Fruit fly (Drosophila melanogaster) whole organism, prepupa: Measurements from ENCODE around the gene ScsbetaA.
A peak's percentile ranks its signal among the peaks of the same experiment; 100 is the strongest.

Experiments used
- Blimp-1 ChIP-seq: fragments of 200-800 bp; sonication (Bioruptor generic); optimal IDR thresholded peaks from 3 replicates; lab custom pipeline; 2017; ENCODE audit warnings: missing biosample characterization, missing genetic modification characterization, mild to moderate bottlenecking, moderate library complexity, missing genetic modification reagents
- CG10669 ChIP-seq: fragments of 200-800 bp; sonication (Bioruptor generic); optimal IDR thresholded peaks from 3 replicates; lab custom pipeline; 2018; ENCODE audit warnings: missing biosample characterization, mild to moderate bottlenecking, missing genetic modification characterization, moderate library complexity
- CG11294 ChIP-seq: fragments of 200-800 bp; sonication (Bioruptor generic); IDR thresholded peaks from 2 replicates; pipeline ENCODE4 v1.3.6; 2022; ENCODE audit warnings: missing biosample characterization, missing genetic modification characterization
- CG11902 ChIP-seq: fragments of 200-800 bp; sonication (Bioruptor generic); optimal IDR thresholded peaks from 3 replicates; lab custom pipeline; 2016; ENCODE audit warnings: missing biosample characterization, missing genetic modification characterization
- CG15336 ChIP-seq: fragments of 200-800 bp; sonication (Bioruptor generic); IDR thresholded peaks from 2 replicates; pipeline ENCODE4 v1.3.6; 2022; ENCODE audit warnings: missing biosample characterization, missing genetic modification characterization
- CG1621 ChIP-seq: fragments of 200-800 bp; sonication (Bioruptor generic); optimal IDR thresholded peaks from 3 replicates; lab custom pipeline; 2018; ENCODE audit warnings: missing biosample characterization, mild to moderate bottlenecking, missing genetic modification characterization
- CG16779 ChIP-seq: fragments of 200-800 bp; sonication (Bioruptor generic); optimal IDR thresholded peaks from 3 replicates; lab custom pipeline; 2017; ENCODE audit warnings: missing biosample characterization, mild to moderate bottlenecking, missing genetic modification characterization
- CG3032 ChIP-seq: fragments of 200-800 bp; optimal IDR thresholded peaks from 2 replicates; lab custom pipeline; 2019; ENCODE audit warnings: missing biosample characterization, mild to moderate bottlenecking, missing genetic modification characterization, moderate library complexity
- CG32006 ChIP-seq: fragments of 200-800 bp; sonication (Bioruptor generic); optimal IDR thresholded peaks from 3 replicates; lab custom pipeline; 2017; ENCODE audit warnings: missing biosample characterization, mild to moderate bottlenecking, missing genetic modification characterization
- CG34406 ChIP-seq: fragments of 200-800 bp; sonication (Bioruptor generic); optimal IDR thresholded peaks from 3 replicates; lab custom pipeline; 2016; ENCODE audit warnings: missing biosample characterization, missing genetic modification characterization
- CG3919 ChIP-seq: fragments of 200-800 bp; sonication (Bioruptor generic); optimal IDR thresholded peaks from 3 replicates; lab custom pipeline; 2016; ENCODE audit warnings: missing biosample characterization, missing genetic modification characterization
- CG4318 ChIP-seq: fragments of 200-800 bp; sonication (Bioruptor generic); optimal IDR thresholded peaks from 3 replicates; lab custom pipeline; 2017; ENCODE audit warnings: missing biosample characterization, mild to moderate bottlenecking, missing genetic modification characterization
- CG6276 ChIP-seq: fragments of 200-800 bp; sonication (Bioruptor generic); optimal IDR thresholded peaks from 2 replicates; lab custom pipeline; 2017; ENCODE audit warnings: missing biosample characterization, mild to moderate bottlenecking, missing genetic modification characterization
- CG6792 ChIP-seq: fragments of 200-800 bp; sonication (Bioruptor generic); optimal IDR thresholded peaks from 3 replicates; lab custom pipeline; 2016; ENCODE audit warnings: missing biosample characterization, missing genetic modification characterization
- CG6808 ChIP-seq: fragments of 200-800 bp; sonication (Bioruptor generic); optimal IDR thresholded peaks from 3 replicates; lab custom pipeline; 2017; ENCODE audit warnings: missing biosample characterization, missing genetic modification characterization, mild to moderate bottlenecking, moderate library complexity, missing genetic modification reagents
- CG6854 ChIP-seq: fragments of 200-800 bp; sonication (Bioruptor generic); optimal IDR thresholded peaks from 2 replicates; lab custom pipeline; 2017; ENCODE audit warnings: missing biosample characterization, mild to moderate bottlenecking, missing genetic modification characterization
- CG7368 ChIP-seq: fragments of 200-800 bp; sonication (Bioruptor generic); optimal IDR thresholded peaks from 3 replicates; lab custom pipeline; 2016; ENCODE audit warnings: missing biosample characterization, missing genetic modification characterization
- CG8119 ChIP-seq: fragments of 200-800 bp; sonication (Bioruptor generic); IDR thresholded peaks from 3 replicates; pipeline ENCODE4 v1.3.6; 2022; ENCODE audit warnings: missing biosample characterization, missing genetic modification characterization
- CG8319 ChIP-seq: fragments of 200-800 bp; sonication (Bioruptor generic); optimal IDR thresholded peaks from 3 replicates; lab custom pipeline; 2016; ENCODE audit warnings: missing biosample characterization, missing genetic modification characterization
- CG8632 ChIP-seq: fragments of 200-800 bp; sonication (Bioruptor generic); optimal IDR thresholded peaks from 3 replicates; lab custom pipeline; 2016; ENCODE audit warnings: missing biosample characterization, missing genetic modification characterization
- CG9139 ChIP-seq: fragments of 200-800 bp; sonication (Bioruptor generic); optimal IDR thresholded peaks from 3 replicates; lab custom pipeline; 2017; ENCODE audit warnings: missing biosample characterization, mild to moderate bottlenecking, missing genetic modification characterization
- Eip75B ChIP-seq: fragments of 200-800 bp; sonication (Bioruptor generic); optimal IDR thresholded peaks from 3 replicates; lab custom pipeline; 2016; ENCODE audit warnings: missing biosample characterization, missing genetic modification characterization
- Eip78C ChIP-seq: fragments of 200-800 bp; sonication (Bioruptor generic); peaks from one replicate; lab custom pipeline; 2016; ENCODE audit warnings: missing biosample characterization, missing genetic modification characterization
- Eip93F ChIP-seq: fragments of 200-800 bp; sonication (Bioruptor generic); optimal IDR thresholded peaks from 2 replicates; lab custom pipeline; 2016; ENCODE audit warnings: missing biosample characterization, mild to moderate bottlenecking, missing genetic modification characterization
- Gug ChIP-seq: fragments of 200-800 bp; sonication (Bioruptor generic); IDR thresholded peaks from 2 replicates; pipeline ENCODE4 v1.3.6; 2022; ENCODE audit warnings: missing biosample characterization, missing genetic modification characterization
- Hr38 ChIP-seq: sonication (Bioruptor generic); optimal IDR thresholded peaks from 2 replicates; lab custom pipeline; 2016; ENCODE audit warnings: missing biosample characterization, missing genetic modification characterization
- Hr39 ChIP-seq: fragments of 200-800 bp; sonication (Bioruptor generic); optimal IDR thresholded peaks from 2 replicates; lab custom pipeline; 2016; ENCODE audit warnings: missing biosample characterization, missing genetic modification characterization
- Hr4 ChIP-seq: fragments of 200-800 bp; sonication (Bioruptor generic); optimal IDR thresholded peaks from 3 replicates; lab custom pipeline; 2016; ENCODE audit warnings: missing biosample characterization, missing genetic modification characterization
- Lpt ChIP-seq: fragments of 200-800 bp; sonication (Bioruptor generic); optimal IDR thresholded peaks from 3 replicates; lab custom pipeline; 2016; ENCODE audit warnings: missing biosample characterization, missing genetic modification characterization
- Met ChIP-seq: fragments of 200-800 bp; sonication (Bioruptor generic); optimal IDR thresholded peaks from 3 replicates; lab custom pipeline; 2016; ENCODE audit warnings: missing biosample characterization, missing genetic modification characterization
- Sox102F ChIP-seq: fragments of 200-800 bp; sonication (Bioruptor generic); optimal IDR thresholded peaks from 2 replicates; lab custom pipeline; 2016; ENCODE audit warnings: missing biosample characterization, mild to moderate bottlenecking, missing genetic modification characterization
- Sox14 ChIP-seq: fragments of 200-800 bp; sonication (Bioruptor generic); optimal IDR thresholded peaks from 3 replicates; lab custom pipeline; 2016; ENCODE audit warnings: missing biosample characterization, missing genetic modification characterization
- Sox15 ChIP-seq: fragments of 200-800 bp; sonication (Bioruptor generic); optimal IDR thresholded peaks from 3 replicates; lab custom pipeline; 2016; ENCODE audit warnings: missing biosample characterization, missing genetic modification characterization
- achi ChIP-seq: fragments of 200-800 bp; sonication (Bioruptor generic); optimal IDR thresholded peaks from 3 replicates; lab custom pipeline; 2016; ENCODE audit warnings: missing biosample characterization, missing genetic modification characterization
- acj6 ChIP-seq: fragments of 200-800 bp; sonication (Bioruptor generic); optimal IDR thresholded peaks from 3 replicates; lab custom pipeline; 2016; ENCODE audit warnings: missing biosample characterization, missing genetic modification characterization
- cyc ChIP-seq: fragments of 200-800 bp; sonication (Bioruptor generic); optimal IDR thresholded peaks from 3 replicates; lab custom pipeline; 2016; ENCODE audit warnings: missing biosample characterization, missing genetic modification characterization
- dac ChIP-seq: fragments of 200-800 bp; sonication (Bioruptor generic); optimal IDR thresholded peaks from 2 replicates; lab custom pipeline; 2017; ENCODE audit warnings: missing biosample characterization, mild to moderate bottlenecking, missing genetic modification characterization
- dsx ChIP-seq: fragments of 200-800 bp; optimal IDR thresholded peaks from 3 replicates; lab custom pipeline; 2019; ENCODE audit warnings: missing biosample characterization, mild to moderate bottlenecking, missing genetic modification characterization, moderate library complexity; ENCODE audit not compliant: poor library complexity, severe bottlenecking
- eg ChIP-seq: fragments of 200-800 bp; sonication (Bioruptor generic); IDR thresholded peaks from 3 replicates; pipeline ENCODE4 v1.3.6; 2022; ENCODE audit warnings: missing biosample characterization, missing genetic modification characterization
- esn ChIP-seq: fragments of 200-800 bp; sonication (Bioruptor generic); optimal IDR thresholded peaks from 2 replicates; lab custom pipeline; 2016; ENCODE audit warnings: missing biosample characterization, mild to moderate bottlenecking, missing genetic modification characterization, moderate library complexity
- fd59A ChIP-seq: fragments of 200-800 bp; sonication (Bioruptor generic); optimal IDR thresholded peaks from 2 replicates; lab custom pipeline; 2017; ENCODE audit warnings: missing biosample characterization, mild to moderate bottlenecking, missing genetic modification characterization, missing genetic modification reagents
- fd85E ChIP-seq: fragments of 200-800 bp; sonication (Bioruptor generic); optimal IDR thresholded peaks from 3 replicates; lab custom pipeline; 2016; ENCODE audit warnings: missing biosample characterization, missing genetic modification characterization
- fkh ChIP-seq: fragments of 200-800 bp; sonication (Bioruptor generic); optimal IDR thresholded peaks from 3 replicates; lab custom pipeline; 2017; ENCODE audit warnings: missing biosample characterization, mild to moderate bottlenecking, missing genetic modification characterization, moderate library complexity
- pdm3 ChIP-seq: fragments of 200-800 bp; sonication (Bioruptor generic); optimal IDR thresholded peaks from 3 replicates; lab custom pipeline; 2016; ENCODE audit warnings: missing biosample characterization, missing genetic modification characterization
- salr ChIP-seq, 2 experiments: fragments of 200-800 bp; sonication (Bioruptor generic); optimal IDR thresholded peaks; 3 replicates each; lab custom pipeline; 2016 to 2018; ENCODE audit warnings: missing biosample characterization in 2 of 2, missing genetic modification characterization in 2 of 2, mild to moderate bottlenecking in 1 of 2
- spab ChIP-seq: fragments of 200-800 bp; sonication (Bioruptor generic); optimal IDR thresholded peaks from 2 replicates; lab custom pipeline; 2017; ENCODE audit warnings: missing biosample characterization, mild to moderate bottlenecking, missing genetic modification characterization, missing genetic modification reagents
- ss ChIP-seq, 2 experiments: fragments of 200-800 bp; sonication (Bioruptor generic); optimal IDR thresholded peaks; 2 replicates in 1 of 2; 3 replicates in 1 of 2; lab custom pipeline; 2017 to 2018; ENCODE audit warnings: mild to moderate bottlenecking in 2 of 2, missing biosample characterization in 2 of 2, missing genetic modification characterization in 2 of 2, moderate library complexity in 1 of 2
- svp ChIP-seq: fragments of 200-800 bp; sonication (Bioruptor generic); peaks from one replicate; lab custom pipeline; 2016; ENCODE audit warnings: missing biosample characterization, missing genetic modification characterization
- topi ChIP-seq: fragments of 200-800 bp; sonication (Bioruptor generic); optimal IDR thresholded peaks from 3 replicates; lab custom pipeline; 2016; ENCODE audit warnings: missing biosample characterization, missing genetic modification characterization
- vri ChIP-seq: fragments of 200-800 bp; sonication (Bioruptor generic); optimal IDR thresholded peaks from 3 replicates; lab custom pipeline; 2016; ENCODE audit warnings: missing biosample characterization, mild to moderate bottlenecking, missing genetic modification characterization

The ScsbetaA gene

dm6 chr3R:8938494-8939404, at the start of gene ScsbetaA:
Gene ScsbetaA (plus strand): TSS chr3R:8938724.
- TF ChIP-seq vri, result peak; percentile 96
- peak; percentile 75 for TF ChIP-seq Blimp-1 (GFP tag; lab: Kevin White, UChicago)
- peak; percentile 27; the same call in 1 of the 3 replicates for TF ChIP-seq CG8119
- no peak for TF ChIP-seq dac (GFP tag; lab: Kevin White, UChicago)
- TF ChIP-seq eg (GFP tag; lab: Robert Waterston, UW), result no peak
- no peak for TF ChIP-seq Hr4 (GFP tag; lab: Kevin White, UChicago)
- TF ChIP-seq Hr38 (GFP tag; lab: Kevin White, UChicago), result no peak
- no peak for TF ChIP-seq CG6854 (GFP tag; lab: Kevin White, UChicago)
- no peak for TF ChIP-seq Met (GFP tag; lab: Kevin White, UChicago)
- TF ChIP-seq Lpt (GFP tag; lab: Kevin White, UChicago), result no peak
- no peak for TF ChIP-seq achi
- peak; percentile 20 to 31 for TF ChIP-seq ss (GFP tag; optimal IDR thresholded peaks at IDR 0.05; lab: Kevin White, UChicago)
- TF ChIP-seq CG8319 (GFP tag; lab: Kevin White, UChicago), result no peak
- TF ChIP-seq Sox102F, result no peak
- no peak for TF ChIP-seq CG6792
- no peak for TF ChIP-seq CG11294 (GFP tag; lab: Robert Waterston, UW)
- no peak for TF ChIP-seq CG1621 (tag; lab: Kevin White, UChicago)
- peak; percentile 1 for TF ChIP-seq CG34406 (GFP tag; lab: Kevin White, UChicago)
- no peak for TF ChIP-seq acj6 (GFP tag; lab: Kevin White, UChicago)
- peak; percentile 5 for TF ChIP-seq Eip75B (GFP tag; lab: Kevin White, UChicago)
- TF ChIP-seq CG3919 (GFP tag; lab: Kevin White, UChicago), result no peak
- peak; percentile 36 for TF ChIP-seq Eip78C (GFP tag; lab: Kevin White, UChicago)
- peak; percentile 13 for TF ChIP-seq CG3032 (tag; lab: Kevin White, UChicago)
- TF ChIP-seq CG8632 (GFP tag; lab: Kevin White, UChicago), result no peak
- no peak for TF ChIP-seq spab (GFP tag; lab: Kevin White, UChicago)
- no peak for TF ChIP-seq topi (GFP tag; lab: Kevin White, UChicago)
- TF ChIP-seq CG16779, result peak; percentile 42
- TF ChIP-seq CG15336 (GFP tag; lab: Robert Waterston, UW), result 0 out of 2 replicates have a peak, but pooled peaks have one; percentile 9
- no peak for TF ChIP-seq fd85E (GFP tag; lab: Kevin White, UChicago)
- TF ChIP-seq CG10669 (GFP tag; lab: Kevin White, UChicago), result no peak
- TF ChIP-seq CG11902 (GFP tag; lab: Kevin White, UChicago), result no peak
- TF ChIP-seq dsx (GFP tag; lab: Kevin White, UChicago), result peak; percentile 52
- peak; percentile 5 for TF ChIP-seq esn (GFP tag; lab: Kevin White, UChicago)
- TF ChIP-seq CG4318 (GFP tag; lab: Kevin White, UChicago), result no peak
- no peak for TF ChIP-seq Eip93F
- peak; percentile 30 for TF ChIP-seq CG9139
- TF ChIP-seq Sox14 (GFP tag; lab: Kevin White, UChicago), result peak; percentile 6
- no peak for TF ChIP-seq salr (GFP tag; optimal IDR thresholded peaks at IDR 0.05; lab: Kevin White, UChicago)
- TF ChIP-seq Gug (GFP tag; lab: Robert Waterston, UW), result no peak
- no peak for TF ChIP-seq fd59A (GFP tag; lab: Kevin White, UChicago)
- TF ChIP-seq Sox15 (GFP tag; lab: Kevin White, UChicago), result no peak
- TF ChIP-seq Hr39 (GFP tag; lab: Kevin White, UChicago), result no peak
- peak; percentile 76 for TF ChIP-seq svp (GFP tag; lab: Kevin White, UChicago)
- peak; percentile 35 for TF ChIP-seq CG6808
- TF ChIP-seq cyc, result no peak
- TF ChIP-seq CG6276 (GFP tag; lab: Kevin White, UChicago), result no peak
- TF ChIP-seq pdm3 (GFP tag; lab: Kevin White, UChicago), result no peak
- no peak for TF ChIP-seq CG7368
- peak; percentile 36 for TF ChIP-seq fkh (GFP tag; lab: Kevin White, UChicago)
- no peak for TF ChIP-seq CG32006 (GFP tag; lab: Kevin White, UChicago)
